Worm (Caenorhabditis elegans): ENCODE data around the gene col-157.

DNA sequence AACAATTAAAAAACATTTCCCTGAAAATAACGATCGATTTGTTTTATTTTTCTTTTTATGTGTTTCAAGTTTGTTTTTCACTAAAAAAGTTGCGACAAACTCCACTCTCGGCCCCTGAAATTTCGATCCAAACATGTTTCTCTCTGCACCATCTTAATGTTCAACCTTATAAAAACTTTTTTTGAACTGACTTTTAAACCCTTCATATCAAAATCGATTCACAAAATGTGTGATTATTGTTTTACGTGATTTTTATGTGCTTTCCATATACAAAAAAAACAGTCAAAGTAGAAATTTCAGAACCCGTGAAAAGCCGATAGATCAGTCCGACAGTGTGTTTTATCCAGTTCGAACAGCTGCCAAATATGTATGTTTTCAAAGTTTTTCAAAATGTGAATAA lies 43.7 kb downstream of the col-157 start, which contains the start of gene ccch-1:
- TF ChIP-seq ceh-22 (tag; optimal IDR thresholded peaks at IDR 0.05) (no peak), ceh-9 (tag; optimal IDR thresholded peaks at IDR 0.05) (no peak), nhr-11 (tag; optimal IDR thresholded peaks at IDR 0.05) (no peak), C38D4.7 (GFP tag; optimal IDR thresholded peaks at IDR 0.05) (no peak), ceh-45 (GFP tag; IDR thresholded peaks at IDR 0.05) (no peak), npax-4 (tag; optimal IDR thresholded peaks at IDR 0.05) (no peak), elt-4 (tag; optimal IDR thresholded peaks at IDR 0.05) (no peak)
